Worm (Caenorhabditis elegans) whole organism, midembryonic: ENCODE data around the gene exos-9.

ENCODE experiments used
- T22C8.4 ChIP-seq: fragments of 200-800 bp; sonication (Bioruptor generic); IDR thresholded peaks from 2 replicates; pipeline ENCODE4 v1.3.6; 2022; ENCODE audit warnings: missing genetic modification characterization, missing compliant biosample characterization
- med-1 ChIP-seq: sonication (generic microtip); optimal IDR thresholded peaks from 2 replicates; lab custom pipeline; 2017; ENCODE audit warnings: missing genetic modification characterization, mild to moderate bottlenecking, missing compliant biosample characterization, antibody characterized with exemption, missing genetic modification reagents; ENCODE audit not compliant: insufficient read depth
- ref-1 ChIP-seq: fragments of 200-800 bp; sonication (Bioruptor generic); conservative IDR thresholded peaks from 2 replicates; pipeline ENCODE4 v1.3.6; 2022; ENCODE audit warnings: missing genetic modification reagents, missing genetic modification characterization, missing compliant biosample characterization
- tab-1 ChIP-seq: fragments of 200-800 bp; sonication (Bioruptor generic); IDR thresholded peaks from 2 replicates; pipeline ENCODE4 v1.3.6; 2022; ENCODE audit warnings: missing genetic modification characterization, missing compliant biosample characterization
- ztf-23 ChIP-seq: fragments of 200-800 bp; sonication (Bioruptor generic); IDR thresholded peaks from 2 replicates; pipeline ENCODE4 v1.3.6; 2022; ENCODE audit warnings: missing genetic modification reagents, missing genetic modification characterization, missing compliant biosample characterization
- ztf-29 ChIP-seq: fragments of 200-800 bp; sonication (Bioruptor generic); IDR thresholded peaks from 2 replicates; pipeline ENCODE4 v1.3.6; 2022; ENCODE audit warnings: missing genetic modification reagents, missing genetic modification characterization, missing compliant biosample characterization

ce11 chrIII:7148191-7148590, 49.7 kb downstream of the exos-9 start:
- no peak for TF ChIP-seq med-1 (GFP tag; lab: Kevin White, UChicago)
- no peak for TF ChIP-seq T22C8.4 (GFP tag; lab: Robert Waterston, UW)
- no peak for TF ChIP-seq ztf-23 (GFP tag; lab: Robert Waterston, UW)
- TF ChIP-seq ref-1, result no peak
- TF ChIP-seq tab-1, result no peak
- TF ChIP-seq ztf-29 (GFP tag; lab: Robert Waterston, UW), result no peak
